Worm (Caenorhabditis elegans) whole organism, mixed stage, embryonic: ENCODE results near the gene srp-7.

Experiments used
- ceh-43 ChIP-seq: fragments of 200-800 bp; sonication (Bioruptor generic); optimal IDR thresholded peaks from 2 replicates; lab custom pipeline; 2018; ENCODE audit warnings: mild to moderate bottlenecking, missing genetic modification characterization, moderate library complexity, missing compliant biosample characterization
- nhr-237 ChIP-seq: fragments of 150-350 bp; optimal IDR thresholded peaks from 2 replicates; lab custom pipeline; 2014; ENCODE audit warnings: missing biosample characterization, missing genetic modification characterization

- TF ChIP-seq nhr-237 (tag; lab: Kevin White, UChicago) (no peak), ceh-43 (GFP tag; lab: Kevin White, UChicago) (no peak)
Measured at ce11 chrV:8159629-8160028, 19.3 kb upstream of the srp-7 start, which contains the start of gene F20D6.6.
